Worm (Caenorhabditis elegans) whole organism, young adult: Measurements from ENCODE around the gene fbxc-14.

Experiments
- B0019.2 ChIP-seq: fragments of 200-800 bp; sonication (Bioruptor generic); conservative IDR thresholded peaks from 2 replicates; pipeline ENCODE4 v1.3.6; 2022; ENCODE audit warnings: missing genetic modification reagents, missing genetic modification characterization, missing compliant biosample characterization
- athp-1 ChIP-seq: sonication (generic microtip); optimal IDR thresholded peaks from 2 replicates; lab custom pipeline; 2017; ENCODE audit warnings: mild to moderate bottlenecking, missing genetic modification characterization, missing compliant biosample characterization
- let-526 ChIP-seq: fragments of 200-800 bp; sonication (Bioruptor generic); IDR thresholded peaks from 2 replicates; pipeline ENCODE4 v1.3.6; 2022; ENCODE audit warnings: missing genetic modification reagents, missing genetic modification characterization, missing compliant biosample characterization
- lir-1 ChIP-seq: fragments of 200-800 bp; sonication (Bioruptor generic); conservative IDR thresholded peaks from 2 replicates; pipeline ENCODE4 v1.3.6; 2022; ENCODE audit warnings: missing genetic modification reagents, missing genetic modification characterization, missing compliant biosample characterization
- madf-10 ChIP-seq: sonication (generic microtip); optimal IDR thresholded peaks from 2 replicates; lab custom pipeline; 2016; ENCODE audit warnings: mild to moderate bottlenecking, missing genetic modification characterization, missing compliant biosample characterization
- madf-3 ChIP-seq: fragments of 200-800 bp; sonication (Bioruptor generic); IDR thresholded peaks from 2 replicates; pipeline ENCODE4 v1.3.6; 2022; ENCODE audit warnings: missing genetic modification reagents, missing genetic modification characterization, missing compliant biosample characterization
- madf-6 ChIP-seq: fragments of 200-800 bp; sonication (Bioruptor generic); IDR thresholded peaks from 2 replicates; pipeline ENCODE4 v1.3.6; 2022; ENCODE audit warnings: missing genetic modification reagents, missing genetic modification characterization, missing compliant biosample characterization
- nfyb-1 ChIP-seq: fragments of 200-800 bp; sonication (Bioruptor generic); IDR thresholded peaks from 2 replicates; pipeline ENCODE4 v1.3.6; 2022; ENCODE audit warnings: missing genetic modification reagents, missing genetic modification characterization, missing compliant biosample characterization
- nhr-90 ChIP-seq: sonication (generic microtip); optimal IDR thresholded peaks from 2 replicates; lab custom pipeline; 2016; ENCODE audit warnings: missing genotype, mild to moderate bottlenecking, missing genetic modification characterization, missing compliant biosample characterization
- rcor-1 ChIP-seq: fragments of 200-800 bp; sonication (Bioruptor generic); IDR thresholded peaks from 2 replicates; pipeline ENCODE4 v1.3.6; 2022; ENCODE audit warnings: missing genetic modification reagents, missing genetic modification characterization, missing compliant biosample characterization
- sea-2 ChIP-seq: fragments of 200-800 bp; sonication (Bioruptor generic); IDR thresholded peaks from 2 replicates; pipeline ENCODE4 v1.3.6; 2022; ENCODE audit warnings: missing genetic modification characterization, missing compliant biosample characterization
- zim-3 ChIP-seq: sonication (generic microtip); optimal IDR thresholded peaks from 2 replicates; lab custom pipeline; 2017; ENCODE audit warnings: mild to moderate bottlenecking, missing genetic modification characterization, moderate library complexity, missing compliant biosample characterization

- no peak for TF ChIP-seq madf-10
- TF ChIP-seq nfyb-1 (GFP tag; lab: Robert Waterston, UW), result no peak
- TF ChIP-seq madf-3 (GFP tag; lab: Robert Waterston, UW), result 0 out of 2 replicates have a peak, but pooled peaks have one; percentile 36
- TF ChIP-seq nhr-90 (tag; lab: Kevin White, UChicago), result no peak
- TF ChIP-seq sea-2, result no peak
- TF ChIP-seq zim-3, result no peak
- TF ChIP-seq madf-6 (GFP tag; lab: Robert Waterston, UW), result no peak
- no peak for TF ChIP-seq rcor-1
- no peak for TF ChIP-seq B0019.2
- no peak for TF ChIP-seq let-526 (GFP tag; lab: Robert Waterston, UW)
- TF ChIP-seq athp-1, result no peak
- TF ChIP-seq lir-1, result no peak
These were observed 13.9 kb upstream of the fbxc-14 start, which contains the start of the genes C32B5.18 and C32B5.7 for ce11 chrII:960218-960617.
